Worm (Caenorhabditis elegans) whole organism, mixed stage, embryonic: ENCODE results near the gene T04C12.11.

Source experiments
- ceh-83 ChIP-seq: fragments of 200-800 bp; sonication (Bioruptor generic); optimal IDR thresholded peaks from 2 replicates; lab custom pipeline; 2018; ENCODE audit warnings: mild to moderate bottlenecking, missing genetic modification characterization, missing compliant biosample characterization
- elt-1 ChIP-seq: sonication (generic microtip); optimal IDR thresholded peaks from 2 replicates; lab custom pipeline; 2017; ENCODE audit warnings: missing genetic modification characterization, mild to moderate bottlenecking, missing compliant biosample characterization, antibody characterized with exemption, moderate library complexity, borderline replicate concordance; ENCODE audit not compliant: insufficient read depth
- elt-3 ChIP-seq: fragments of 150-350 bp; optimal IDR thresholded peaks from 2 replicates; lab custom pipeline; 2014; ENCODE audit warnings: missing biosample characterization, missing genetic modification characterization
- lsy-2 ChIP-seq: fragments of 150-350 bp; optimal IDR thresholded peaks from 2 replicates; lab custom pipeline; 2014; ENCODE audit warnings: missing biosample characterization, missing genetic modification characterization
- nhr-12 ChIP-seq: fragments of 150-350 bp; optimal IDR thresholded peaks from 2 replicates; lab custom pipeline; 2014; ENCODE audit warnings: missing biosample characterization, missing genetic modification characterization
- nhr-237 ChIP-seq: fragments of 150-350 bp; optimal IDR thresholded peaks from 2 replicates; lab custom pipeline; 2014; ENCODE audit warnings: missing biosample characterization, missing genetic modification characterization
- nhr-76 ChIP-seq: sonication (generic microtip); optimal IDR thresholded peaks from 2 replicates; lab custom pipeline; 2017; ENCODE audit warnings: missing biosample characterization, missing genetic modification characterization
- snpc-4 ChIP-seq: fragments of 150-350 bp; optimal IDR thresholded peaks from 2 replicates; lab custom pipeline; 2014; ENCODE audit warnings: missing biosample characterization, missing genetic modification characterization
- unc-39 ChIP-seq: fragments of 150-350 bp; optimal IDR thresholded peaks from 2 replicates; lab custom pipeline; 2014; ENCODE audit warnings: missing biosample characterization, missing genetic modification characterization

ce11 chrV:11046730-11047129 lies 13.4 kb downstream of the T04C12.11 start, which contains the start of gene dhs-18:
- TF ChIP-seq snpc-4 (no peak), elt-3 (tag; lab: Kevin White, UChicago) (no peak), ceh-83 (GFP tag; lab: Kevin White, UChicago) (no peak), unc-39 (tag; lab: Kevin White, UChicago) (no peak), nhr-12 (tag; lab: Kevin White, UChicago) (no peak), nhr-237 (tag; lab: Kevin White, UChicago) (no peak), elt-1 (tag; lab: Kevin White, UChicago) (no peak), nhr-76 (tag; lab: Kevin White, UChicago) (no peak), lsy-2 (tag; lab: Kevin White, UChicago) (no peak)
